Worm (Caenorhabditis elegans) whole organism, young adult: Measurements from ENCODE around the gene csb-1.

ENCODE experiments used
- C06A6.2 ChIP-seq: fragments of 200-800 bp; sonication (Bioruptor generic); conservative IDR thresholded peaks from 2 replicates; pipeline ENCODE4 v1.3.6; 2022; ENCODE audit warnings: missing genetic modification characterization, missing compliant biosample characterization
- F55B11.4 ChIP-seq: sonication (generic microtip); optimal IDR thresholded peaks from 2 replicates; lab custom pipeline; 2016; ENCODE audit warnings: missing compliant biosample characterization, missing genetic modification characterization, borderline replicate concordance; ENCODE audit not compliant: insufficient read depth
- F57A8.1 ChIP-seq: fragments of 200-800 bp; sonication (Bioruptor generic); optimal IDR thresholded peaks from 2 replicates; lab custom pipeline; 2018; ENCODE audit warnings: mild to moderate bottlenecking, missing genetic modification characterization, moderate library complexity, missing compliant biosample characterization
- ama-1 ChIP-seq, 3 experiments: fragments of 150-350 bp in 1 of 3; sonication (generic microtip) in 2 of 3; optimal IDR thresholded peaks; 2 replicates each; lab custom pipeline; 2014 to 2018; ENCODE audit warnings: missing biosample characterization in 2 of 3, missing genetic modification characterization in 2 of 3, missing genetic modification reagents in 2 of 3
- ccch-3 ChIP-seq: fragments of 200-800 bp; sonication (Bioruptor generic); optimal IDR thresholded peaks from 2 replicates; lab custom pipeline; 2018; ENCODE audit warnings: mild to moderate bottlenecking, missing genetic modification characterization, missing compliant biosample characterization
- ceh-100 ChIP-seq: fragments of 200-800 bp; sonication (Bioruptor generic); IDR thresholded peaks from 2 replicates; pipeline ENCODE4 v1.3.6; 2022; ENCODE audit warnings: missing genetic modification reagents, missing genetic modification characterization, missing compliant biosample characterization
- ceh-40 ChIP-seq: fragments of 200-800 bp; sonication (Bioruptor generic); IDR thresholded peaks from 2 replicates; pipeline ENCODE4 v1.3.6; 2022; ENCODE audit warnings: missing genetic modification characterization, missing compliant biosample characterization
- dpl-1 ChIP-seq: fragments of 150-350 bp; optimal IDR thresholded peaks from 2 replicates; lab custom pipeline; 2014; ENCODE audit warnings: missing biosample characterization, missing genetic modification reagents, missing genetic modification characterization
- hrde-1 ChIP-seq: sonication (generic microtip); optimal IDR thresholded peaks from 2 replicates; lab custom pipeline; 2016; ENCODE audit warnings: missing genetic modification characterization, mild to moderate bottlenecking, missing compliant biosample characterization, moderate library complexity, missing genotype, missing genetic modification reagents, borderline replicate concordance
- let-607 ChIP-seq, 2 experiments: fragments of 200-800 bp in 1 of 2; sonication (Bioruptor generic) in 1 of 2; sonication (generic microtip) in 1 of 2; optimal IDR thresholded peaks; 2 replicates each; lab custom pipeline; 2016 to 2018; ENCODE audit warnings: mild to moderate bottlenecking in 2 of 2, missing compliant biosample characterization in 2 of 2, missing genetic modification characterization in 2 of 2, moderate library complexity in 2 of 2, missing genotype in 1 of 2
- mcd-1 ChIP-seq: fragments of 200-800 bp; sonication (Bioruptor generic); IDR thresholded peaks from 2 replicates; pipeline ENCODE4 v1.3.6; 2022; ENCODE audit warnings: missing genetic modification reagents, missing genetic modification characterization, missing compliant biosample characterization
- nfya-1 ChIP-seq: sonication (generic microtip); optimal IDR thresholded peaks from 2 replicates; lab custom pipeline; 2017; ENCODE audit warnings: antibody characterized with exemption, missing compliant biosample characterization, missing genetic modification characterization, borderline replicate concordance; ENCODE audit not compliant: insufficient read depth
- pha-4 ChIP-seq: fragments of 150-350 bp; sonication (generic microtip); optimal IDR thresholded peaks from 2 replicates; lab custom pipeline; 2014; ENCODE audit warnings: missing biosample characterization, missing genetic modification reagents, missing genetic modification characterization

ce11 chrX:15838496-15838948, 27.2 kb downstream of the csb-1 start, which contains the start of gene acox-1.6:
- TF ChIP-seq dpl-1 (GFP tag; lab: Kevin White, UChicago) (no peak), pha-4 (no peak), mcd-1 (GFP tag; lab: Robert Waterston, UW) (no peak), F55B11.4 (tag; lab: Kevin White, UChicago) (no peak), C06A6.2 (no peak), ama-1 (optimal IDR thresholded peaks at IDR 0.05; lab: Kevin White, UChicago) (no peak), ama-1 (GFP tag; optimal IDR thresholded peaks at IDR 0.05; lab: Kevin White, UChicago) (no peak), hrde-1 (tag; lab: Kevin White, UChicago) (no peak), F57A8.1 (GFP tag; lab: Kevin White, UChicago) (no peak), ceh-100 (GFP tag; lab: Robert Waterston, UW) (no peak), let-607 (tag; optimal IDR thresholded peaks at IDR 0.05; lab: Kevin White, UChicago) (no peak), ccch-3 (no peak), ceh-40 (no peak), nfya-1 (tag; lab: Kevin White, UChicago) (no peak)
